Worm (Caenorhabditis elegans): Measurements from ENCODE around the gene ZK1321.4.
"Not testable (repeated sequence)": the region's sequence is repeated elsewhere in the genome, so short reads cannot be mapped to it uniquely, and the experiment has no call there.

The ZK1321.4 gene

ce11 chrII:9731810-9732209, 41.9 kb downstream of the ZK1321.4 start, which contains the start of gene mab-3:
TSS of gene mab-3 (plus strand) at chrII:9732137.
- not testable (repeated sequence) for TF ChIP-seq peb-1, gmeb-1, elt-1 (tag; optimal IDR thresholded peaks at IDR 0.05)

ce11 chrII:9729866-9730265, 43.9 kb downstream of the ZK1321.4 start:
- no peak for TF ChIP-seq F13H6.1 (tag; optimal IDR thresholded peaks at IDR 0.05)
- no peak for TF ChIP-seq peb-1 (tag; optimal IDR thresholded peaks at IDR 0.05)
- no peak for TF ChIP-seq alr-1 (tag; optimal IDR thresholded peaks at IDR 0.05)
- no peak for TF ChIP-seq nhr-129 (tag; optimal IDR thresholded peaks at IDR 0.05)
- no peak for TF ChIP-seq snpc-4 (tag; optimal IDR thresholded peaks at IDR 0.05)
- TF ChIP-seq mdl-1 (tag; optimal IDR thresholded peaks at IDR 0.05) = no peak
- TF ChIP-seq crh-2 (tag; optimal IDR thresholded peaks at IDR 0.05) = no peak
- no peak for TF ChIP-seq sma-9 (GFP tag; optimal IDR thresholded peaks at IDR 0.05)
- no peak for TF ChIP-seq sma-9 (tag; optimal IDR thresholded peaks at IDR 0.05)
- TF ChIP-seq lin-39 (tag; optimal IDR thresholded peaks at IDR 0.05) = no peak
- no peak for TF ChIP-seq ztf-4 (tag; optimal IDR thresholded peaks at IDR 0.05)
- TF ChIP-seq fos-1 (tag; optimal IDR thresholded peaks at IDR 0.05) = no peak
- no peak for TF ChIP-seq nhr-23 (tag; optimal IDR thresholded peaks at IDR 0.05)
- TF ChIP-seq unc-39 (tag; optimal IDR thresholded peaks at IDR 0.05) = no peak
- TF ChIP-seq zag-1 (tag; optimal IDR thresholded peaks at IDR 0.05) = no peak
- TF ChIP-seq nhr-21 (tag; optimal IDR thresholded peaks at IDR 0.05) = no peak

DNA sequence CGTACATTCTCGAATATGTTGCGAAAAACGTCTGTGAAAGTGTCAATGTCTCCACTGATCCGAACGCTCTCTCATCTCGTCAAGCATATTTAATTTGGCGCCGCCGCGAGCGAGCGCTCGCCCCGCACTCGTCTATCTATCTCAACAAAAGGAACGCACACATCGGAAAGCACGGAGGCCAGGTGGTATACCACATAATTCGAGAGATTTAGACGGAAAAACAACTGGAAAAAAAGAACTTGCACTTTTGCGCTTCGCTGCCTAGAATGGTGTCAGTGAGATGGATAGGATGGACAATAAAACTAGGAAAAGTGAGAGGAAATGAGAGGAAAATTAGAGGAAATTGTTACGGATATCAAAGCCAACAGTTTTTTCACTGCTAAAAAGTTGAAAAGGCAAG, 44.5 kb downstream of the ZK1321.4 start:
- TF ChIP-seq fos-1 (tag; optimal IDR thresholded peaks at IDR 0.05) (peak; percentile 2), egl-27 (tag; optimal IDR thresholded peaks at IDR 0.05) (peak; percentile 65), nhr-129 (tag; optimal IDR thresholded peaks at IDR 0.05) (no peak), F13H6.1 (tag; optimal IDR thresholded peaks at IDR 0.05) (peak; percentile 44), nhr-21 (tag; optimal IDR thresholded peaks at IDR 0.05) (peak; percentile 34), blmp-1 (tag; optimal IDR thresholded peaks at IDR 0.05; ENCODE audit: insufficient read depth) (peak; percentile 31)

ce11 chrII:9728506-9728905, 45.2 kb downstream of the ZK1321.4 start:
- no peak for TF ChIP-seq egl-27 (tag; optimal IDR thresholded peaks at IDR 0.05)
- TF ChIP-seq unc-55 (GFP tag; optimal IDR thresholded peaks at IDR 0.05) = peak; percentile 32
- peak in 1 of 2 experiments; percentile 2 for TF ChIP-seq lsy-2 (tag; optimal IDR thresholded peaks at IDR 0.05)

DNA sequence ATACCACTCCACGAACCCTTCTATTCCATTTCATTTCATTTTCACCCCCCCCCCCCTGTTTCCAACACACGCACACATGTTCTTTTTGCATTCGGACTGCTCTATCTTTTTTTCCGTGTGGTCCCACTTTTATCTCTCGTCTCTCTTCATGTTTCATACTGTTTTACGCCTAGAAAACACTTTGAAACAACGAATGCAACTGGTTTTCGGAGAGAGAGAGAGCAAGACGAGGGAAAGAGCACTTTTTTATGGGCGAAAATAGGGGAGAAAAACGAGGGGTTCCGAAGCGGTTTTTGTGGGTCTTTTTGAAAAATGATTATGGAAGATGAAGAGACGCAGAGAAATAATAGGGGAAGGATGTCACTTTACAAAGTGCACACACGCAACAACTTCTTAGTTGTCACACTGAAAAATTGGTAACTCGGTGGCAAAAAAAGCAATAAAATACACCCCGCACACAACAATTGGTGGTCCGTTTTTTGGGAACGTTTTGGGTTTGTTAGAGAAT, 46.5 kb downstream of the ZK1321.4 start:
- TF ChIP-seq lsy-2 (tag; optimal IDR thresholded peaks at IDR 0.05) (peak in 1 of 2 experiments; percentile 37), nhr-77 (tag; optimal IDR thresholded peaks at IDR 0.05) (no peak), ZK546.5 (tag; optimal IDR thresholded peaks at IDR 0.05) (no peak), unc-55 (GFP tag; optimal IDR thresholded peaks at IDR 0.05) (peak; percentile 58), F13H6.1 (tag; optimal IDR thresholded peaks at IDR 0.05) (peak; percentile 10), nhr-6 (tag; optimal IDR thresholded peaks at IDR 0.05) (no peak), C34F6.9 (tag; optimal IDR thresholded peaks at IDR 0.05) (peak; percentile 42)

DNA sequence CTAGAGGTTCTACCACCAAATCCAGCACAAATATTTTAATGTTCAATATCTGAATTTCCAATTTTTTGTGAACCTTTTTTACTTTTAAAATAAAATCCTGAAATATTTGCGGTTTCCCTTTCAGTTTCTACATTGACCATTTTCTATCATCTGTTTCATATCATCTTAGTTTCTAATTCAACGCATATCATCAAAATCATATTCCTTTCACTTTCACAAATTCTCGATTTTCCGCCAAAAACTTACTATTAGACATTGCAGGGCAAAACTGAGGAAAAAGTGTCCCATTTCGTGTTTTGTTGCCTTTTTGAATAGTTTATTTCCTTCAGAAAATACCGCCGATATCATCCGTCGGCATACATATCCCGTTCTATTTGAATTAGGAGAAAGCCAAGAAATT, 48.7 kb downstream of the ZK1321.4 start:
- TF ChIP-seq ztf-1 (GFP tag; conservative IDR thresholded peaks at IDR 0.05) (no peak), ceh-16 (tag; optimal IDR thresholded peaks at IDR 0.05) (no peak), aly-2 (tag; optimal IDR thresholded peaks at IDR 0.05) (no peak), nhr-129 (tag; optimal IDR thresholded peaks at IDR 0.05) (no peak), C34F6.9 (tag; optimal IDR thresholded peaks at IDR 0.05) (no peak), nhr-10 (tag; optimal IDR thresholded peaks at IDR 0.05) (no peak), sem-4 (tag; optimal IDR thresholded peaks at IDR 0.05) (no peak), nhr-6 (tag; optimal IDR thresholded peaks at IDR 0.05) (no peak), lsy-2 (tag; optimal IDR thresholded peaks at IDR 0.05) (no peak), crh-2 (tag; optimal IDR thresholded peaks at IDR 0.05) (no peak), lin-13 (GFP tag; optimal IDR thresholded peaks at IDR 0.05) (no peak)

All from whole organism, L2 larva.